Fruit fly (Drosophila melanogaster): ENCODE data around the gene CG10405.

dm6 chr3R:16485487-16486233 lies 31.4 kb downstream of the CG10405 start:
- TF ChIP-seq CG32121 (GFP tag; IDR thresholded peaks at IDR 0.05) (no peak), Snoo (tag; optimal IDR thresholded peaks at IDR 0.05) (no peak), Pif1B (GFP tag; optimal IDR thresholded peaks at IDR 0.05) (no peak), CG10348 (GFP tag; IDR thresholded peaks at IDR 0.05) (no peak), CG8159 (tag; optimal IDR thresholded peaks at IDR 0.05) (no peak), CG8301 (tag; optimal IDR thresholded peaks at IDR 0.05) (peak; percentile 77), CG13204 (GFP tag; optimal IDR thresholded peaks at IDR 0.05) (no peak)
